Fruit fly (Drosophila melanogaster): Measurements from ENCODE around the gene CG3246.

CG3246 gene

dm6 chr2L:3439502-3439901, 22.2 kb downstream of the CG3246 start (continued):
- TF ChIP-seq CG6854 (GFP tag; optimal IDR thresholded peaks at IDR 0.05) (no peak), CG9797 (GFP tag; optimal IDR thresholded peaks at IDR 0.05) (no peak), CG2712 (tag; optimal IDR thresholded peaks at IDR 0.05) (peak; percentile 63), CG34224 (GFP tag; IDR thresholded peaks at IDR 0.05; ENCODE audit: partially characterized antibody) (no peak), Atf6 (GFP tag; IDR thresholded peaks at IDR 0.05) (no peak), Hsf (GFP tag; optimal IDR thresholded peaks at IDR 0.05) (no peak), dati (GFP tag; IDR thresholded peaks at IDR 0.05) (no peak), kay (GFP tag; optimal IDR thresholded peaks at IDR 0.05) (no peak), CG10959 (GFP tag; IDR thresholded peaks at IDR 0.05) (no peak), CkIIα-i1 (GFP tag; IDR thresholded peaks at IDR 0.05) (no peak), CG15601 (tag; optimal IDR thresholded peaks at IDR 0.05) (peak; percentile 64), Ptx1 (GFP tag; IDR thresholded peaks at IDR 0.05) (no peak), nom (GFP tag; optimal IDR thresholded peaks at IDR 0.05) (no peak), mam (GFP tag; optimal IDR thresholded peaks at IDR 0.05) (no peak), TFAM (GFP tag; optimal IDR thresholded peaks at IDR 0.05) (no peak), ftz-f1 (GFP tag; optimal IDR thresholded peaks at IDR 0.05) (no peak), btn (GFP tag; optimal IDR thresholded peaks at IDR 0.05) (no peak), CG15514 (GFP tag; optimal IDR thresholded peaks at IDR 0.05) (no peak), her (GFP tag; optimal IDR thresholded peaks at IDR 0.05) (no peak), CG6765 (GFP tag; optimal IDR thresholded peaks at IDR 0.05) (no peak), sug (tag; optimal IDR thresholded peaks at IDR 0.05) (no peak), Hmx (GFP tag; optimal IDR thresholded peaks at IDR 0.05) (no peak), bcd (GFP tag; optimal IDR thresholded peaks at IDR 0.05) (no peak), Doc3 (GFP tag; IDR thresholded peaks at IDR 0.05; ENCODE audit: partially characterized antibody) (no peak), Myb (GFP tag; optimal IDR thresholded peaks at IDR 0.05) (no peak), crp (GFP tag; optimal IDR thresholded peaks at IDR 0.05) (no peak), klu (GFP tag; IDR thresholded peaks at IDR 0.05) (no peak), lbe (GFP tag; optimal IDR thresholded peaks at IDR 0.05) (no peak), Mes4 (GFP tag; optimal IDR thresholded peaks at IDR 0.05) (no peak), CG14667 (GFP tag; IDR thresholded peaks at IDR 0.05) (no peak), D (optimal IDR thresholded peaks at IDR 0.05) (no peak), D (GFP tag; optimal IDR thresholded peaks at IDR 0.05) (peak; percentile 11), vfl (GFP tag; optimal IDR thresholded peaks at IDR 0.05) (no peak), da (GFP tag; optimal IDR thresholded peaks at IDR 0.05) (no peak), E2f2 (GFP tag; IDR thresholded peaks at IDR 0.05) (no peak), D19B (GFP tag; optimal IDR thresholded peaks at IDR 0.05) (no peak), exex (tag; optimal IDR thresholded peaks at IDR 0.05) (no peak), CG3065 (GFP tag; optimal IDR thresholded peaks at IDR 0.05) (no peak), zf30C (GFP tag; optimal IDR thresholded peaks at IDR 0.05) (no peak), CG14014 (GFP tag; IDR thresholded peaks at IDR 0.05) (no peak), sens (GFP tag) (peak; percentile 83), CG30020 (tag; optimal IDR thresholded peaks at IDR 0.05) (no peak), chm (GFP tag; IDR thresholded peaks at IDR 0.05) (no peak), CG31224 (GFP tag; IDR thresholded peaks at IDR 0.05) (no peak), CG13123 (GFP tag; optimal IDR thresholded peaks at IDR 0.05) (no peak), CG4328 (GFP tag; optimal IDR thresholded peaks at IDR 0.05) (no peak), NfI (GFP tag; optimal IDR thresholded peaks at IDR 0.05) (no peak), Oli (tag; optimal IDR thresholded peaks at IDR 0.05) (no peak), org-1 (GFP tag; optimal IDR thresholded peaks at IDR 0.05) (no peak), wdn (GFP tag; IDR thresholded peaks at IDR 0.05) (no peak), vnd (GFP tag; IDR thresholded peaks at IDR 0.05; ENCODE audit: partially characterized antibody) (no peak), Ssrp (tag; optimal IDR thresholded peaks at IDR 0.05) (peak; percentile 33), CG12104 (GFP tag; optimal IDR thresholded peaks at IDR 0.05) (no peak)
